Fruit fly (Drosophila melanogaster) whole organism, adult: ENCODE data around the gene CG14221.

Experiments
- CG11617 ChIP-seq: fragments of 200-800 bp; sonication (Bioruptor generic); optimal IDR thresholded peaks from 2 replicates; lab custom pipeline; 2017; ENCODE audit warnings: mild to moderate bottlenecking, missing biosample characterization, missing genetic modification reagents, missing genetic modification characterization
- CG14711 ChIP-seq: fragments of 200-800 bp; sonication (Bioruptor generic); optimal IDR thresholded peaks from 2 replicates; lab custom pipeline; 2018; ENCODE audit warnings: missing biosample characterization, mild to moderate bottlenecking, missing genetic modification characterization, moderate library complexity
- CG5204 ChIP-seq: fragments of 200-800 bp; sonication (Bioruptor generic); optimal IDR thresholded peaks from 2 replicates; lab custom pipeline; 2016; ENCODE audit warnings: missing biosample characterization, missing genetic modification characterization
- CG7045 ChIP-seq: fragments of 200-800 bp; sonication (Bioruptor generic); optimal IDR thresholded peaks from 2 replicates; lab custom pipeline; 2017; ENCODE audit warnings: missing biosample characterization, mild to moderate bottlenecking, missing genetic modification characterization
- Crg-1 ChIP-seq: fragments of 200-800 bp; sonication (Bioruptor generic); optimal IDR thresholded peaks from 2 replicates; lab custom pipeline; 2016; ENCODE audit warnings: missing biosample characterization, missing genetic modification characterization
- cnc ChIP-seq, 2 experiments: fragments of >200 bp; optimal IDR thresholded peaks; 2 replicates each; lab custom pipeline; 2017

dm6 chrX:19581881-19582280 is 39.2 kb downstream of the CG14221 start, which contains the start of gene CG14218:
- TF ChIP-seq CG5204 (GFP tag; lab: Kevin White, UChicago) (no peak), cnc (optimal IDR thresholded peaks at IDR 0.05; lab: Kevin White, UChicago) (no peak), CG11617 (GFP tag; lab: Kevin White, UChicago) (no peak), Crg-1 (GFP tag; lab: Kevin White, UChicago) (no peak), CG7045 (no peak), CG14711 (no peak)
